Fruit fly (Drosophila melanogaster) whole organism, wandering third instar larva: ENCODE results near the gene CG18598.
A peak's percentile ranks its signal among the peaks of the same experiment; 100 is the strongest.

Experiments
- Abd-B ChIP-seq: fragments of >200 bp; optimal IDR thresholded peaks from 2 replicates; lab custom pipeline; 2017; ENCODE audit warnings: missing biosample characterization, missing genetic modification characterization
- CG32264 ChIP-seq: fragments of 200-800 bp; sonication (Bioruptor generic); optimal IDR thresholded peaks from 2 replicates; lab custom pipeline; 2016; ENCODE audit warnings: missing biosample characterization, missing genetic modification characterization
- CG9705 ChIP-seq: fragments of 200-800 bp; sonication (Bioruptor generic); optimal IDR thresholded peaks from 2 replicates; lab custom pipeline; 2018; ENCODE audit warnings: missing biosample characterization, mild to moderate bottlenecking, missing genetic modification characterization
- CrebA ChIP-seq: fragments of 200-800 bp; sonication (Bioruptor generic); optimal IDR thresholded peaks from 2 replicates; lab custom pipeline; 2016; ENCODE audit warnings: missing biosample characterization, mild to moderate bottlenecking, missing genetic modification characterization, borderline replicate concordance
- Dfd ChIP-seq: fragments of >200 bp; optimal IDR thresholded peaks from 2 replicates; lab custom pipeline; 2017; ENCODE audit warnings: missing biosample characterization, missing genetic modification characterization
- Dif ChIP-seq: fragments of 200-275, 200-300 bp; sonication (Bioruptor generic); optimal IDR thresholded peaks from 2 replicates; lab custom pipeline; 2018; ENCODE audit warnings: missing biosample characterization, missing genetic modification characterization; ENCODE audit not compliant: partially characterized antibody
- GATAd ChIP-seq: sonication (Bioruptor generic); optimal IDR thresholded peaks from 2 replicates; lab custom pipeline; 2016; ENCODE audit warnings: missing biosample characterization, missing genetic modification characterization
- HLH106 ChIP-seq: fragments of 200-800 bp; optimal IDR thresholded peaks from 3 replicates; lab custom pipeline; 2019; ENCODE audit warnings: missing biosample characterization, mild to moderate bottlenecking, missing genetic modification characterization, moderate library complexity
- Hnf4 ChIP-seq: fragments of 200-800 bp; sonication (Bioruptor generic); optimal IDR thresholded peaks from 2 replicates; lab custom pipeline; 2016; ENCODE audit warnings: missing biosample characterization, mild to moderate bottlenecking, missing genetic modification characterization
- Hr78 ChIP-seq: fragments of >200 bp; optimal IDR thresholded peaks from 2 replicates; lab custom pipeline; 2017; ENCODE audit warnings: missing biosample characterization, missing genetic modification characterization
- Hr83 ChIP-seq: fragments of 200-300 bp; sonication (Bioruptor generic); optimal IDR thresholded peaks from 2 replicates; lab custom pipeline; 2016; ENCODE audit warnings: missing biosample characterization, mild to moderate bottlenecking, missing genetic modification characterization, moderate library complexity; ENCODE audit not compliant: poor library complexity, severe bottlenecking
- Jra ChIP-seq: sonication (Bioruptor generic); optimal IDR thresholded peaks from 2 replicates; lab custom pipeline; 2016; ENCODE audit warnings: missing biosample characterization, missing genetic modification characterization
- Mio ChIP-seq: sonication (Bioruptor generic); optimal IDR thresholded peaks from 2 replicates; lab custom pipeline; 2016; ENCODE audit warnings: missing biosample characterization, missing genetic modification characterization
- Myc ChIP-seq: fragments of >200 bp; optimal IDR thresholded peaks from 2 replicates; lab custom pipeline; 2017
- N ChIP-seq: fragments of >200 bp; optimal IDR thresholded peaks from 2 replicates; lab custom pipeline; 2018; ENCODE audit warnings: missing biosample characterization, missing external identifiers, missing genetic modification characterization
- OdsH ChIP-seq: fragments of 200-800 bp; sonication (Bioruptor generic); optimal IDR thresholded peaks from 2 replicates; lab custom pipeline; 2016; ENCODE audit warnings: missing biosample characterization, mild to moderate bottlenecking, missing genetic modification characterization
- Rel ChIP-seq, 2 experiments: fragments of 200-800 bp; sonication (Bioruptor generic) in 1 of 2; optimal IDR thresholded peaks; 2 replicates in 1 of 2; 3 replicates in 1 of 2; lab custom pipeline; 2016 to 2019; ENCODE audit warnings: mild to moderate bottlenecking in 2 of 2, missing biosample characterization in 2 of 2, missing genetic modification characterization in 2 of 2, moderate library complexity in 1 of 2
- Sp1 ChIP-seq: fragments of 200-800 bp; sonication (Bioruptor generic); optimal IDR thresholded peaks from 3 replicates; lab custom pipeline; 2019; ENCODE audit warnings: missing biosample characterization, mild to moderate bottlenecking, missing genetic modification characterization, moderate library complexity
- Vsx2 ChIP-seq: fragments of 200-300, 225-300 bp; sonication (Bioruptor generic); optimal IDR thresholded peaks from 2 replicates; lab custom pipeline; 2018; ENCODE audit warnings: missing biosample characterization, missing genetic modification characterization; ENCODE audit not compliant: partially characterized antibody
- br ChIP-seq: fragments of 200-800 bp; sonication (Bioruptor generic); optimal IDR thresholded peaks from 2 replicates; lab custom pipeline; 2016; ENCODE audit warnings: missing biosample characterization, missing genetic modification characterization
- brk ChIP-seq: fragments of 200-800 bp; sonication (Bioruptor generic); optimal IDR thresholded peaks from 2 replicates; lab custom pipeline; 2016; ENCODE audit warnings: missing biosample characterization, mild to moderate bottlenecking, missing genetic modification characterization
- dl ChIP-seq, 2 experiments: fragments of 175-275, 200-275 bp in 1 of 2; fragments of 200-275 bp in 1 of 2; sonication (Bioruptor generic); optimal IDR thresholded peaks; lab custom pipeline; 2018; ENCODE audit warnings: mild to moderate bottlenecking in 2 of 2, missing biosample characterization in 2 of 2, missing genetic modification characterization in 2 of 2, moderate library complexity in 2 of 2; ENCODE audit not compliant: partially characterized antibody in 2 of 2, insufficient read depth in 1 of 2
- dmrt93B ChIP-seq: fragments of 200-800 bp; sonication (Bioruptor generic); optimal IDR thresholded peaks from 2 replicates; lab custom pipeline; 2018; ENCODE audit warnings: missing biosample characterization, mild to moderate bottlenecking, missing genetic modification characterization
- dsf ChIP-seq: sonication (Bioruptor generic); optimal IDR thresholded peaks from 2 replicates; lab custom pipeline; 2016; ENCODE audit warnings: missing biosample characterization, missing genetic modification characterization, borderline replicate concordance
- ey ChIP-seq: fragments of 200-800 bp; sonication (Bioruptor generic); optimal IDR thresholded peaks from 2 replicates; lab custom pipeline; 2016; ENCODE audit warnings: missing biosample characterization, missing genetic modification characterization
- foxo ChIP-seq, 2 experiments: fragments of 200-800 bp; sonication (Bioruptor generic); optimal IDR thresholded peaks; 2 replicates in 1 of 2; 3 replicates in 1 of 2; lab custom pipeline; 2016 to 2017; ENCODE audit warnings: missing biosample characterization in 2 of 2, missing genetic modification characterization in 2 of 2
- fru ChIP-seq: fragments of 200-800 bp; sonication (Bioruptor generic); optimal IDR thresholded peaks from 3 replicates; lab custom pipeline; 2016; ENCODE audit warnings: missing biosample characterization, mild to moderate bottlenecking, missing genetic modification characterization
- h ChIP-seq: fragments of 200-800 bp; sonication (Bioruptor generic); optimal IDR thresholded peaks from 3 replicates; lab custom pipeline; 2016; ENCODE audit warnings: missing biosample characterization, mild to moderate bottlenecking, missing genetic modification characterization
- jim ChIP-seq: fragments of 175-275, 200-325 bp; sonication (Bioruptor generic); optimal IDR thresholded peaks from 2 replicates; lab custom pipeline; 2016; ENCODE audit warnings: missing biosample characterization, mild to moderate bottlenecking, missing genetic modification characterization
- lola ChIP-seq: fragments of >200 bp; optimal IDR thresholded peaks from 2 replicates; lab custom pipeline; 2017; ENCODE audit warnings: missing biosample characterization, missing genetic modification characterization
- pan ChIP-seq: fragments of >200 bp; optimal IDR thresholded peaks from 2 replicates; lab custom pipeline; 2017
- psq ChIP-seq: fragments of 200-800 bp; sonication (Bioruptor generic); optimal IDR thresholded peaks from 3 replicates; lab custom pipeline; 2017; ENCODE audit warnings: missing biosample characterization, mild to moderate bottlenecking, missing genetic modification characterization, moderate library complexity
- rgr ChIP-seq: fragments of 200-800 bp; sonication (Bioruptor generic); optimal IDR thresholded peaks from 3 replicates; lab custom pipeline; 2016; ENCODE audit warnings: missing biosample characterization, mild to moderate bottlenecking, missing genetic modification characterization
- sage ChIP-seq: fragments of 200-800 bp; sonication (Bioruptor generic); optimal IDR thresholded peaks from 2 replicates; lab custom pipeline; 2016; ENCODE audit warnings: missing biosample characterization, mild to moderate bottlenecking, missing genetic modification characterization
- sv ChIP-seq: fragments of 200-800 bp; sonication (Bioruptor generic); optimal IDR thresholded peaks from 3 replicates; lab custom pipeline; 2016; ENCODE audit warnings: missing biosample characterization, missing genetic modification characterization
- tai ChIP-seq: sonication (Bioruptor generic); optimal IDR thresholded peaks from 2 replicates; lab custom pipeline; 2016; ENCODE audit warnings: missing biosample characterization, missing genetic modification characterization
- usp ChIP-seq: fragments of >200 bp; optimal IDR thresholded peaks from 2 replicates; lab custom pipeline; 2017; ENCODE audit warnings: missing biosample characterization, missing genetic modification characterization
- woc ChIP-seq: sonication (Bioruptor generic); optimal IDR thresholded peaks from 2 replicates; lab custom pipeline; 2016; ENCODE audit warnings: missing biosample characterization, mild to moderate bottlenecking, missing genetic modification characterization

The CG18598 gene

DNA sequence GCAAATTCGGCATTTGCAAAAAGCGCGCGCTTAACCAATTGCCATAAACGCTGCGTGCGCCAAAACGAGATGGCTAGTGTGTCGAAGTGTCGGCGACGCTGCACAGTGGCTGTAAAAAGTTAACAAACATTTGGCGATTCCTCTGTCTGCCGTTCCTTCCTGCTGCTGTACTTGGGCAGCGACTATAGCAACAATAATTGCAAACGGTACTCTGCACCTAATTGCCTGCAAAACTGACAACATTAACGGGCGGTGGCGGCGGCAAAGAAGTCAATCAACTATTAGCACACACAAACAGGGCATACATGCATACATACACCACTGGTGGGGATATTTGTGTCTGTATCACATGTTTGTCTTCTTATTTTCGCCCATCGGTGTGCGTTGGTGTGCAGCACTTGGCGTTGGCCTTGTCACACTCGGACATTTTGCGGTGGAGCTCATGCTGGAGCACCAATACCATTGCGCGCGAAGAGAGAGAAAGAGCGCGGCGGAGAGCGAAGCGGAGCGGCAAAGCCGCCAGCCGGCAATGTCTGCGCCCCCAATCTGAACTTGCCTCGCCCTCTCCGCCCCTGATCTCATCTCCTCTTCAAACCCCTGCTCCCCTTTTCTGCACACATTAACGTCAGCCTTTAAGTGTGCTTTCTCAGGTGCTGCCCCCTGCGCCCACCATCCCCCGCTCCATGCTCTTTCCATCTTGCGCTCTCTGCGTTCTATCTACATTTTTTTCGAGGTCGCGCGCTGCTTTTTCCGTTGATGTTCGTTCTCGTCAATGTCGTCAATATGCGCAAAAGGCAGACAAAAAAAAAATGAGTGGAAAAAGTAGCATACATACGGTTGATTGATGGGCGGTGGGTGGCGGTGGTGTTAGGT is 6.5 kb upstream of the CG18598 start:
- TF ChIP-seq N (GFP tag; lab: Kevin White, UChicago) (peak; percentile 70), psq (GFP tag; lab: Kevin White, UChicago) (peak; percentile 91), OdsH (GFP tag; lab: Kevin White, UChicago) (peak; percentile 22), dmrt93B (GFP tag; lab: Kevin White, UChicago) (no peak), lola (GFP tag; lab: Kevin White, UChicago) (no peak), woc (GFP tag; lab: Kevin White, UChicago) (peak; percentile 49), Dif (GFP tag; lab: Kevin White, UChicago) (peak; percentile 97), brk (GFP tag; lab: Kevin White, UChicago) (no peak), h (peak; percentile 73), dsf (no peak), br (GFP tag; lab: Kevin White, UChicago) (peak; percentile 31), pan (lab: Kevin White, UChicago) (no peak), usp (GFP tag; lab: Kevin White, UChicago) (no peak), HLH106 (tag; lab: Kevin White, UChicago) (peak; percentile 18), sage (GFP tag; lab: Kevin White, UChicago) (no peak), Jra (GFP tag; lab: Kevin White, UChicago) (peak; percentile 16), fru (GFP tag; lab: Kevin White, UChicago) (peak; percentile 40), foxo (GFP tag; optimal IDR thresholded peaks at IDR 0.05; lab: Kevin White, UChicago) (peak in 1 of 2 experiments; percentile 23), Dfd (GFP tag; lab: Kevin White, UChicago) (no peak), rgr (peak; percentile 33), Hr78 (GFP tag; lab: Kevin White, UChicago) (peak; percentile 36), Rel (GFP tag; optimal IDR thresholded peaks at IDR 0.05; lab: Kevin White, UChicago) (no peak), Rel (tag; optimal IDR thresholded peaks at IDR 0.05; lab: Kevin White, UChicago) (peak; percentile 91), CG32264 (no peak), Abd-B (GFP tag; lab: Kevin White, UChicago) (peak; percentile 16), CrebA (no peak), Hnf4 (GFP tag; lab: Kevin White, UChicago) (peak; percentile 31), CG9705 (no peak), Vsx2 (GFP tag; lab: Kevin White, UChicago) (no peak), Mio (GFP tag; lab: Kevin White, UChicago) (no peak), Myc (no peak), jim (no peak), sv (no peak), tai (GFP tag; lab: Kevin White, UChicago) (no peak), Hr83 (GFP tag; lab: Kevin White, UChicago) (peak; percentile 86), ey (GFP tag; lab: Kevin White, UChicago) (no peak), dl (GFP tag; optimal IDR thresholded peaks at IDR 0.05; lab: Kevin White, UChicago; ENCODE audit: insufficient read depth in 1 of 2, partially characterized antibody in 2 of 2) (peak; percentile 94 to 97), GATAd (GFP tag; lab: Kevin White, UChicago) (no peak), Sp1 (GFP tag; lab: Kevin White, UChicago) (no peak)

DNA sequence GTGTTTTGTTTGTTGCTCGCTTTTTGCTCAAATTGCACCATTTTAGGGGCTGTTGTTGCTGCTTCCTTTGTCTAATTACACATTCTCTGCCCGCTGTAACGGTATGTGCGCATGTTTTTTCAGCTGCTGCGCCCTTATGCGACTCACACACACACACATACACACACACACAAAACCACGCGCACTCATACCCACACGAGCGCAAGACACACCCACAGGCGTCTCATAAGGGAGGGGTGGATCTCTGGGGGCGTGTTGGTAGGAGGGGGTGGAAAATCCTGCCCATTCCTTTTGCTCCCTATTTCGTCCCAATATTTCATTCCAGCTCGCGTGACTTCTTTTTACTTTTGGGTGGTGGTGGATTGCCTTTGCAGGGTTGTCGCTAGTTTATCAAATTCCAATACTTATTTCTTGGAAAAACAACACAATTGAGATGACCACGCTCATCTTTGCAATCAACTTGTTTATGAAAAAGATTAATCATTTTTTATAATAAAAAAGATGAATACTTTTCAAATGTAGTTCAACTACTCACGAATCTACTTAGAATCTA is 5.8 kb upstream of the CG18598 start:
- no peak for TF ChIP-seq Dfd (GFP tag; lab: Kevin White, UChicago)
- TF ChIP-seq CrebA: no peak
- TF ChIP-seq tai (GFP tag; lab: Kevin White, UChicago): no peak
- TF ChIP-seq Hr83 (GFP tag; lab: Kevin White, UChicago): no peak
- TF ChIP-seq dmrt93B (GFP tag; lab: Kevin White, UChicago): no peak
- no peak for TF ChIP-seq Mio (GFP tag; lab: Kevin White, UChicago)
- TF ChIP-seq sage (GFP tag; lab: Kevin White, UChicago): no peak
- no peak for TF ChIP-seq CG9705
- no peak for TF ChIP-seq Abd-B (GFP tag; lab: Kevin White, UChicago)
- TF ChIP-seq Sp1 (GFP tag; lab: Kevin White, UChicago): no peak
- TF ChIP-seq N (GFP tag; lab: Kevin White, UChicago): no peak
- TF ChIP-seq Hr78 (GFP tag; lab: Kevin White, UChicago): no peak
- TF ChIP-seq GATAd (GFP tag; lab: Kevin White, UChicago): no peak
- TF ChIP-seq rgr: no peak
- no peak for TF ChIP-seq woc (GFP tag; lab: Kevin White, UChicago)
- no peak for TF ChIP-seq pan (lab: Kevin White, UChicago)
